Fruit fly (Drosophila melanogaster) whole organism, pupa: ENCODE results near the gene CG12560.
A peak's percentile ranks its signal among the peaks of the same experiment; 100 is the strongest.

Source experiments
- CG10348 ChIP-seq: fragments of 200-800 bp; sonication (Bioruptor generic); IDR thresholded peaks from 2 replicates; pipeline ENCODE4 v1.3.6; 2022; ENCODE audit warnings: missing biosample characterization, missing genetic modification characterization
- CG12605 ChIP-seq: fragments of 200-800 bp; sonication (Bioruptor generic); IDR thresholded peaks from 2 replicates; pipeline ENCODE4 v1.3.6; 2022; ENCODE audit warnings: missing biosample characterization, missing genetic modification characterization
- CG13204 ChIP-seq: fragments of 200-800 bp; sonication (Bioruptor generic); optimal IDR thresholded peaks from 2 replicates; lab custom pipeline; 2018; ENCODE audit warnings: missing biosample characterization, mild to moderate bottlenecking, missing genetic modification characterization, moderate library complexity
- CG14655 ChIP-seq: fragments of 200-800 bp; sonication (Bioruptor generic); optimal IDR thresholded peaks from 3 replicates; lab custom pipeline; 2017; ENCODE audit warnings: mild to moderate bottlenecking, missing biosample characterization, missing genetic modification reagents, missing genetic modification characterization
- CG15710 ChIP-seq: fragments of 200-800 bp; sonication (Bioruptor generic); optimal IDR thresholded peaks from 2 replicates; lab custom pipeline; 2018; ENCODE audit warnings: missing biosample characterization, mild to moderate bottlenecking, missing genetic modification characterization, moderate library complexity
- CG17806 ChIP-seq: fragments of 200-800 bp; sonication (Bioruptor generic); optimal IDR thresholded peaks from 2 replicates; lab custom pipeline; 2018; ENCODE audit warnings: missing biosample characterization, mild to moderate bottlenecking, missing genetic modification characterization, moderate library complexity
- CG32121 ChIP-seq: fragments of 200-800 bp; sonication (Bioruptor generic); IDR thresholded peaks from 2 replicates; pipeline ENCODE4 v1.3.6; 2022; ENCODE audit warnings: missing biosample characterization, missing genetic modification characterization
- CG34367 ChIP-seq: fragments of 200-800 bp; sonication (Bioruptor generic); optimal IDR thresholded peaks from 2 replicates; lab custom pipeline; 2018; ENCODE audit warnings: missing biosample characterization, mild to moderate bottlenecking, missing genetic modification characterization
- CG4496 ChIP-seq: fragments of 200-800 bp; sonication (Bioruptor generic); IDR thresholded peaks from 3 replicates; pipeline ENCODE4 v1.3.6; 2022; ENCODE audit warnings: missing biosample characterization, missing genetic modification characterization
- CG8159 ChIP-seq: fragments of 200-800 bp; sonication (Bioruptor generic); optimal IDR thresholded peaks from 3 replicates; lab custom pipeline; 2018; ENCODE audit warnings: missing biosample characterization, mild to moderate bottlenecking, missing genetic modification characterization, moderate library complexity
- CG8301 ChIP-seq: fragments of 200-800 bp; sonication (Bioruptor generic); optimal IDR thresholded peaks from 2 replicates; lab custom pipeline; 2018; ENCODE audit warnings: missing biosample characterization, mild to moderate bottlenecking, missing genetic modification characterization
- CG9948 ChIP-seq: fragments of 200-800 bp; sonication (Bioruptor generic); optimal IDR thresholded peaks from 2 replicates; lab custom pipeline; 2018; ENCODE audit warnings: missing biosample characterization, mild to moderate bottlenecking, missing genetic modification characterization, moderate library complexity
- D1 ChIP-seq: fragments of 200-800 bp; sonication (Bioruptor generic); optimal IDR thresholded peaks from 2 replicates; lab custom pipeline; 2018; ENCODE audit warnings: missing biosample characterization, mild to moderate bottlenecking, missing genetic modification characterization, moderate library complexity
- EcR ChIP-seq: fragments of 200-800 bp; sonication (Bioruptor generic); optimal IDR thresholded peaks from 3 replicates; lab custom pipeline; 2019; ENCODE audit warnings: missing biosample characterization, missing genetic modification characterization, mild to moderate bottlenecking, moderate library complexity, missing genetic modification reagents
- Ets98B ChIP-seq: fragments of 200-800 bp; sonication (Bioruptor generic); IDR thresholded peaks from 2 replicates; pipeline ENCODE4 v1.3.6; 2022; ENCODE audit warnings: missing biosample characterization, missing genetic modification characterization
- Pif1A ChIP-seq: fragments of 200-800 bp; sonication (Bioruptor generic); optimal IDR thresholded peaks from 3 replicates; lab custom pipeline; 2016; ENCODE audit warnings: missing biosample characterization, missing genetic modification characterization
- Pif1B ChIP-seq: fragments of 200-800 bp; sonication (Bioruptor generic); optimal IDR thresholded peaks from 3 replicates; lab custom pipeline; 2016; ENCODE audit warnings: missing biosample characterization, missing genetic modification characterization
- Snoo ChIP-seq: fragments of 200-800 bp; sonication (Bioruptor generic); optimal IDR thresholded peaks from 3 replicates; lab custom pipeline; 2017; ENCODE audit warnings: missing biosample characterization, mild to moderate bottlenecking, missing genetic modification characterization, inconsistent platforms
- fd96Ca ChIP-seq: fragments of 200-800 bp; sonication (Bioruptor generic); IDR thresholded peaks from 3 replicates; pipeline ENCODE4 v1.3.6; 2022; ENCODE audit warnings: missing biosample characterization, missing genetic modification characterization
- gl ChIP-seq: fragments of 200-800 bp; sonication (Bioruptor generic); optimal IDR thresholded peaks from 2 replicates; lab custom pipeline; 2018; ENCODE audit warnings: missing biosample characterization, mild to moderate bottlenecking, missing genetic modification characterization
- rn ChIP-seq: fragments of 200-800 bp; sonication (Bioruptor generic); IDR thresholded peaks from 2 replicates; pipeline ENCODE4 v1.3.6; 2022; ENCODE audit warnings: missing biosample characterization, missing genetic modification characterization

Gene CG12560

DNA sequence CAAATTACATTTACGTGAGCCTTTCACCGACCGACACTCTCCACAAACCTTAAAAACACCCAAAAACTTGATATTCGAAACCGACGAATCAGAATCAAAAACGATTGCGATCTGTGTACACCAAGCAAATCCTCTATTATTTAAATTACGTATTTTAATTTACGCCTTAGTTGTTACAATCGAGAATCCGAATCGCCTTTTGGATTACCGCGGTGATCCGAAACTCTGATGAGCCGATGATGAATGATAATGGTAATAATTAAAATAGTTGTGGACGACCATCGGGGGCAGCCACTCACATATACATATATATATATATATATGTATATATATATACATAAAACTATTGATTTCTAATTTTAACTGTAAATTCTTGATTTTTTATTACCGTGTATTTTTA is 30.4 kb upstream of the CG12560 start, which contains the start of gene CG7367:
Gene CG7367, minus strand, starts transcription at position 101 of the 400 bp plus-strand sequence.
- TF ChIP-seq CG32121 (no peak), EcR (GFP tag; lab: Kevin White, UChicago) (no peak), CG12605 (GFP tag; lab: Robert Waterston, UW) (no peak), CG15710 (tag; lab: Kevin White, UChicago) (no peak), Pif1B (GFP tag; lab: Kevin White, UChicago) (no peak), CG8159 (no peak), D1 (tag; lab: Kevin White, UChicago) (no peak), Ets98B (GFP tag; lab: Robert Waterston, UW) (no peak), CG17806 (tag; lab: Kevin White, UChicago) (no peak), fd96Ca (no peak), CG4496 (GFP tag; lab: Robert Waterston, UW) (no peak), CG8301 (no peak), CG14655 (GFP tag; lab: Kevin White, UChicago) (no peak), CG34367 (tag; lab: Kevin White, UChicago) (no peak)
- TF ChIP-seq, all 21 proteins: peak for 0

DNA sequence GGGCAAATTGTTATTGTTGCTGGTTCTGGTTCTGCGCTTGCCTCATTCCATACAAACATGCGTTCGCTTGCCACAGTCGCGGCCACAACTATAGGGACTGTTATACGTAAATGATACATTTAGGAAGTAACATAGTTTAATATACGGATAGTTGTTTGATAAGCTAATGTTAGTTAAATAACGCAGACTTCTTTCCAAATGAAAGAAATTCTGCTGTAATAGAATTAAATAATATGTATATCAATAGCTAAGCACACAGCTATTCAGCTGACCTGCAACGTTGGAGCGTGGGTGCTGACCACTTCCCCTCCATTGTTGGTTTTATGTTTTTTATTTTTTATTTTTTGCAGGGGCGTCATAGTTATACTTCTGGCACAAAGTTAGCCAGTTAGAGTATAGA is 25.5 kb upstream of the CG12560 start:
- TF ChIP-seq CG15710 (tag; lab: Kevin White, UChicago) (peak; percentile 57), CG13204 (GFP tag; lab: Kevin White, UChicago) (no peak), gl (tag; lab: Kevin White, UChicago) (peak; percentile 8), CG34367 (tag; lab: Kevin White, UChicago) (peak; percentile 35), CG4496 (GFP tag; lab: Robert Waterston, UW) (peak; percentile 79), Pif1A (peak; percentile 78), Snoo (tag; lab: Kevin White, UChicago) (no peak), Ets98B (GFP tag; lab: Robert Waterston, UW) (peak; percentile 82), CG14655 (GFP tag; lab: Kevin White, UChicago) (no peak), CG9948 (peak; percentile 61), Pif1B (GFP tag; lab: Kevin White, UChicago) (peak; percentile 18), D1 (tag; lab: Kevin White, UChicago) (no peak), CG8159 (peak; percentile 52), fd96Ca (peak; percentile 75), CG8301 (peak; percentile 77), CG12605 (GFP tag; lab: Robert Waterston, UW) (peak; percentile 80), CG32121 (peak; percentile 83), CG10348 (GFP tag; lab: Robert Waterston, UW) (no peak), CG17806 (tag; lab: Kevin White, UChicago) (peak; percentile 53), EcR (GFP tag; lab: Kevin White, UChicago) (no peak), rn (0 out of 2 replicates have a peak, but pooled peaks have one; percentile 13)

DNA sequence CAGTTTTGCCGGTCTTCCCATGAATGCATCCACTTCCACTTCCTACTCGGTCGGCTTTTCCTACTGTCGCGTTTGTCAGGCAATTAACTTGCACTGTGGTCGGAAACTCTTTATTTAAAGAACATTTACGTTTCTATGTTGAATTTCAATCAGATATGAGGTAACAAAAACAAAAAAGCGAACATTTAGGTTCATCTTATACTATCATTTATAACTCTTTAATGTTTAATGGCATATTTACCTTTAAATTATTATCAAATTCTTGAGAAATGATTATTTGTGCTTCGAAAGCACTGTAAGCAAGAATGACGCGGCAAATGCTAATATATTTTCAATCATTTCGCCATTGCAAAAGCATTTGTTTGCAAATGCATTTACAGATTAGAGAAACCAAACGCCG is 24.5 kb upstream of the CG12560 start:
- TF ChIP-seq Pif1B (GFP tag; lab: Kevin White, UChicago) (no peak), CG8301 (peak; percentile 28), CG12605 (GFP tag; lab: Robert Waterston, UW) (0 out of 2 replicates have a peak, but pooled peaks have one; percentile 16), CG4496 (GFP tag; lab: Robert Waterston, UW) (peak; percentile 55; the same call in 1 of the 3 replicates), Pif1A (peak; percentile 18), CG17806 (tag; lab: Kevin White, UChicago) (peak; percentile 6), CG13204 (GFP tag; lab: Kevin White, UChicago) (no peak), CG32121 (peak; percentile 37; the same call in 1 of the 2 replicates)

DNA sequence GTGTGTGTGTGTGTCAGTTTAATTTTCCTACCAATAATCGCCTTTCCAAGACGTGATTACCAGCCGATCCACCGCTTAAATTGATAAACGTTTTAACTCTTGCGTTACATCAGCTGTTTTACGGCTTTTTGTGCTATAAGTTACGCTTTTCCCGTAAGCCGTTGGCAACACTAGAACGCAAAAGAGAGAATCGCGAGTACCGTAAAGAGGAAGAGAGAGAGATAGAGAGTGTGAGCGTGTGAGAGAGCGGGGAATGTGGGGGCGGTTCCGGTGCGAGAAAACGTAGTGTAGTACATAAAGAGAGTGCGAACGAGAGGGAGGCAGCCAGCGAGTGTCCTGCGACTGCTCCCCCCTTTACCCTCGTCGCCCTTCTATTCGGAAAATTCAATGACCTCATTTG is 22.3 kb upstream of the CG12560 start:
- TF ChIP-seq CG34367 (tag; lab: Kevin White, UChicago) (no peak), EcR (GFP tag; lab: Kevin White, UChicago) (peak; percentile 54), Snoo (tag; lab: Kevin White, UChicago) (no peak), CG10348 (GFP tag; lab: Robert Waterston, UW) (no peak), CG12605 (GFP tag; lab: Robert Waterston, UW) (peak; percentile 29; the same call in 1 of the 2 replicates), D1 (tag; lab: Kevin White, UChicago) (no peak), Ets98B (GFP tag; lab: Robert Waterston, UW) (no peak), CG14655 (GFP tag; lab: Kevin White, UChicago) (no peak), CG15710 (tag; lab: Kevin White, UChicago) (no peak), CG13204 (GFP tag; lab: Kevin White, UChicago) (peak; percentile 25), CG9948 (no peak), CG4496 (GFP tag; lab: Robert Waterston, UW) (peak; percentile 38; the same call in 1 of the 3 replicates), Pif1A (no peak), gl (tag; lab: Kevin White, UChicago) (no peak), Pif1B (GFP tag; lab: Kevin White, UChicago) (no peak)

DNA sequence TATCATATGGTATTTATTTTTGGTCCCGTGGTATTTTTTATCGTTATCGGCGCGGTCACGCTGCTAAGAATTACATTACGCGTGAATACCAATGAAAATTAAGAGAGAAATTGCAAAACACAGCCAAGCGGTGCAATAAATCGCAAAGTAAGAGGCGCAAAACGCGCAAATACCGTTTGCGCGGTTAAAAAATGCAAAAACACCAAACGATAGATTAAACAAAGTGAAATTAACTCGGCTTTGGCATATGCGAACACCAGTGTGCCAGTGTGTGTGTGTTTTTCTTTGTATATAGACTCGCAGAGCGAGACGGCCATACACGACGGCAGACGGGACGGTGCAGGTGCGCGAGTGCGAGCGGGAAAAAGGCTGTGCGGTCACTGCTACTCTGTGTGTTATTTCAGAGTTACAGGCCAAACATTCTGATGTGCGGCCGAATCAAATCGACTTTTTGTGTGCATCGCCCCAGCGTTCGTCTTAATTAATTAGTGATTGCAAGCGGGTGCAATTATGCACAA is 21.5 kb upstream of the CG12560 start, which contains the start of gene Cka:
Gene Cka, plus strand, starts transcription at position 29 of the 518 bp plus-strand sequence.
- no peak for TF ChIP-seq EcR (GFP tag; lab: Kevin White, UChicago)
- no peak for TF ChIP-seq rn
- TF ChIP-seq CG14655 (GFP tag; lab: Kevin White, UChicago), result no peak
- TF ChIP-seq Ets98B (GFP tag; lab: Robert Waterston, UW), result no peak
- TF ChIP-seq Pif1A, result no peak
- TF ChIP-seq CG34367 (tag; lab: Kevin White, UChicago), result no peak
- no peak for TF ChIP-seq Pif1B (GFP tag; lab: Kevin White, UChicago)
- TF ChIP-seq CG4496 (GFP tag; lab: Robert Waterston, UW), result peak; percentile 69; the same call in 1 of the 3 replicates
- peak; percentile 34 for TF ChIP-seq CG8159
- peak; percentile 44; the same call in 1 of the 3 replicates for TF ChIP-seq fd96Ca
- no peak for TF ChIP-seq CG12605 (GFP tag; lab: Robert Waterston, UW)
- TF ChIP-seq gl (tag; lab: Kevin White, UChicago), result no peak
- no peak for TF ChIP-seq CG9948
- no peak for TF ChIP-seq CG10348 (GFP tag; lab: Robert Waterston, UW)
- peak; percentile 57 for TF ChIP-seq CG13204 (GFP tag; lab: Kevin White, UChicago)
- peak; percentile 5 for TF ChIP-seq Snoo (tag; lab: Kevin White, UChicago)
